Worm (Caenorhabditis elegans): ENCODE data around the gene C17C3.15.

C17C3.15 gene

DNA sequence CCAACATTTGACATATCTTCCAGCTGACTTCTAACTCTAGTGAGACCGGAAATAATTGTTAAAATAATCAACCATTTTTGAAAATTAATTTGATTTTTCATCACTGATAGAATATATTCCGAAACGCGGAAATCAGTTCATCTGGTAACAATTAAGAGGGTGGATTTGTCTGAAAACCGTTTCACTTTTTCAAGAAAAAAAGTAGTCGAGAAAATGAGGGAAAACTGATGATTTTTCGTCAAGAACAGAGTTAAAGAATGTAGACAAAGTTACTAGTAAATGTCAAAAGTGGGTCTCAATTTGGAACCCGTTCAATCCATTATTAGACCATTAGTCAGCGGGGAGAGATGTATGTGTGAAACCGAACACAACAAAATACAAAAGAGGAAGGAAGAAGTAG, 32.7 kb downstream of the C17C3.15 start, which contains the start of gene C17G10.6:
TSS of gene C17G10.6 (minus strand) at position 101 of the 400 bp plus-strand sequence.
- TF ChIP-seq ztf-1 (GFP tag; conservative IDR thresholded peaks at IDR 0.05) (no peak), lsy-2 (tag; optimal IDR thresholded peaks at IDR 0.05) (no peak), unc-62 (GFP tag; optimal IDR thresholded peaks at IDR 0.05) (no peak), nhr-6 (tag; optimal IDR thresholded peaks at IDR 0.05) (no peak), crh-2 (tag; optimal IDR thresholded peaks at IDR 0.05) (no peak), skn-1 (tag; optimal IDR thresholded peaks at IDR 0.05) (no peak), Y55F3AM.14 (GFP tag; optimal IDR thresholded peaks at IDR 0.05) (no peak), sma-9 (GFP tag; optimal IDR thresholded peaks at IDR 0.05) (no peak), sma-9 (tag; optimal IDR thresholded peaks at IDR 0.05) (no peak), sem-4 (tag; optimal IDR thresholded peaks at IDR 0.05) (no peak), nhr-21 (tag; optimal IDR thresholded peaks at IDR 0.05) (no peak), mbf-1 (tag; optimal IDR thresholded peaks at IDR 0.05) (no peak), nhr-12 (tag; optimal IDR thresholded peaks at IDR 0.05) (no peak), ztf-11 (tag; optimal IDR thresholded peaks at IDR 0.05) (no peak), fos-1 (tag; optimal IDR thresholded peaks at IDR 0.05) (no peak), gmeb-1 (tag; optimal IDR thresholded peaks at IDR 0.05) (no peak)

DNA sequence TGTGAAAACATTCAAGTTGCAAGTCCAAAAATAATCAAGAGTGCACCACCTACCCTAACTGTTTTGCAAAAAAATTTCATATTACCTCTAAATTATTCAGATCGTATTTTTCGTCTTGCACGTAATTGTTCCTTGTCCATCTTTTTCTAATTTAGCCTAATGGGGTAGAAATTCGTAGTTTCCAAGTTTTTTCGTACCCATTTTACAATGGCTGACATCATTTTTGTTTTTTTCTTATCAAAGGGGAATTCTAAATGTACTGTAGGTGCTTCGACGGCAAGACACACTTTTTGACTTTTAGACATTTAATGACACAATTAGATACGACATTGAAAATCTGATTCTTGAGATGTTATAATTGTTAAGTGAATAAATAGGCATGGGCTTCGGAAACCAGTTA, 34.0 kb downstream of the C17C3.15 start:
- TF ChIP-seq ztf-11 (tag; optimal IDR thresholded peaks at IDR 0.05): no peak

DNA sequence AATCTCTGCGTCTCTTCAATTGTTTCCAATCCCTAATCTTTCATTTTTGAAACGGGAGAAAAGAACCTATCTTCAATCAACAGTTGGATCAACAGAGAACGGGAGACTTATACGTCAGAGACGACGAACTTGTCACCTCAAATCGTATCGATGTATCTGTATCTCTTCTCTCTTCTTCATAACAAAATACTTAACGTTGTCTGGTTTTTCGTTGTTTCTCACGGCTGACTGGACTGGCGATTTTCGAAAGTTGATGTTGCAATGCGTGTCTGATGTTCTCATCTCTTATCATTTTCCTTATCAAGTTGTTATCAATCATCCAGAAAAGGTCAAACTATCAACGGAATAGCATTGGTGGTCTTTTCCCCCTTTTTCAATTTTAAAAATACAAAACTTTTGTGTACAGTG, 35.1 kb downstream of the C17C3.15 start:
- no peak for TF ChIP-seq lin-39 (tag; optimal IDR thresholded peaks at IDR 0.05)
- TF ChIP-seq blmp-1 (tag; optimal IDR thresholded peaks at IDR 0.05; ENCODE audit: insufficient read depth): peak; percentile 72
- peak; percentile 6 for TF ChIP-seq Y55F3AM.14 (GFP tag; optimal IDR thresholded peaks at IDR 0.05)
- no peak for TF ChIP-seq dmd-4 (tag; optimal IDR thresholded peaks at IDR 0.05)
- no peak for TF ChIP-seq ZK546.5 (tag; optimal IDR thresholded peaks at IDR 0.05)
- peak; percentile 64 for TF ChIP-seq sem-4 (tag; optimal IDR thresholded peaks at IDR 0.05)
- TF ChIP-seq F13H6.1 (tag; optimal IDR thresholded peaks at IDR 0.05): peak; percentile 10
- TF ChIP-seq nhr-129 (tag; optimal IDR thresholded peaks at IDR 0.05): peak; percentile 79
- no peak for TF ChIP-seq nhr-237 (tag; optimal IDR thresholded peaks at IDR 0.05)
- TF ChIP-seq nhr-21 (tag; optimal IDR thresholded peaks at IDR 0.05): peak; percentile 92
- TF ChIP-seq ama-1 (optimal IDR thresholded peaks at IDR 0.05): no peak
- no peak for TF ChIP-seq aly-2 (tag; optimal IDR thresholded peaks at IDR 0.05)
- TF ChIP-seq ceh-16 (tag; optimal IDR thresholded peaks at IDR 0.05): peak; percentile 20
- TF ChIP-seq mab-5 (tag; optimal IDR thresholded peaks at IDR 0.05): no peak
- peak; percentile 92 for TF ChIP-seq nhr-25 (tag; optimal IDR thresholded peaks at IDR 0.05)
- no peak for TF ChIP-seq ztf-11 (tag; optimal IDR thresholded peaks at IDR 0.05)
- peak; percentile 67 for TF ChIP-seq crh-2 (tag; optimal IDR thresholded peaks at IDR 0.05)
- no peak for TF ChIP-seq snpc-4 (tag; optimal IDR thresholded peaks at IDR 0.05)
- TF ChIP-seq mdl-1 (tag; optimal IDR thresholded peaks at IDR 0.05): peak; percentile 39 to 59
- TF ChIP-seq C34F6.9 (tag; optimal IDR thresholded peaks at IDR 0.05): peak; percentile 56
- no peak for TF ChIP-seq alr-1 (tag; optimal IDR thresholded peaks at IDR 0.05)
- TF ChIP-seq sma-9 (GFP tag; optimal IDR thresholded peaks at IDR 0.05): peak; percentile 97
- peak; percentile 63 for TF ChIP-seq sma-9 (tag; optimal IDR thresholded peaks at IDR 0.05)
- TF ChIP-seq gmeb-1 (tag; optimal IDR thresholded peaks at IDR 0.05): peak; percentile 61
- TF ChIP-seq sma-3 (GFP tag; optimal IDR thresholded peaks at IDR 0.05): peak; percentile 92
- no peak for TF ChIP-seq skn-1 (tag; optimal IDR thresholded peaks at IDR 0.05)
- TF ChIP-seq R02D3.7 (tag; optimal IDR thresholded peaks at IDR 0.05): no peak
- peak in 1 of 2 experiments; percentile 51 for TF ChIP-seq lsy-2 (tag; optimal IDR thresholded peaks at IDR 0.05)
- TF ChIP-seq elt-1 (tag; optimal IDR thresholded peaks at IDR 0.05): no peak
- peak; percentile 86 for TF ChIP-seq fos-1 (tag; optimal IDR thresholded peaks at IDR 0.05)
- TF ChIP-seq nhr-6 (tag; optimal IDR thresholded peaks at IDR 0.05): peak; percentile 37
- no peak for TF ChIP-seq lin-13 (GFP tag; optimal IDR thresholded peaks at IDR 0.05)
- TF ChIP-seq egl-27 (tag; optimal IDR thresholded peaks at IDR 0.05): peak; percentile 82
- TF ChIP-seq nhr-10 (tag; optimal IDR thresholded peaks at IDR 0.05): no peak
- TF ChIP-seq ceh-82 (tag; optimal IDR thresholded peaks at IDR 0.05): no peak
- no peak for TF ChIP-seq mbf-1 (tag; optimal IDR thresholded peaks at IDR 0.05)
- no peak for TF ChIP-seq ztf-4 (tag; optimal IDR thresholded peaks at IDR 0.05)

Measured in whole organism, L2 larva.